Worm (Caenorhabditis elegans) whole organism, L1 larva: Measurements from ENCODE around the gene K07H8.9.

Experiments used
- alr-1 ChIP-seq: fragments of 200-800 bp; sonication (Bioruptor generic); optimal IDR thresholded peaks from 2 replicates; lab custom pipeline; 2018; ENCODE audit warnings: borderline replicate concordance, mild to moderate bottlenecking, missing genetic modification characterization, missing compliant biosample characterization
- ama-1 ChIP-seq: fragments of 150-350 bp; optimal IDR thresholded peaks from 2 replicates; lab custom pipeline; 2014
- ceh-82 ChIP-seq, 3 experiments: fragments of 150-350 bp in 1 of 3; sonication (generic microtip) in 2 of 3; optimal IDR thresholded peaks; 2 replicates each; lab custom pipeline; 2014 to 2017; ENCODE audit warnings: missing biosample characterization in 3 of 3, missing genetic modification characterization in 3 of 3
- elt-2 ChIP-seq: sonication (generic microtip); optimal IDR thresholded peaks from 2 replicates; lab custom pipeline; 2016; ENCODE audit warnings: missing genetic modification characterization, mild to moderate bottlenecking, inconsistent platforms, missing compliant biosample characterization, missing genetic modification reagents
- grh-1 ChIP-seq: fragments of 200-800 bp; sonication (Bioruptor generic); IDR thresholded peaks from 2 replicates; pipeline ENCODE4 v1.3.6; 2022; ENCODE audit warnings: missing genetic modification reagents, missing genetic modification characterization, missing compliant biosample characterization
- irx-1 ChIP-seq: sonication (generic microtip); optimal IDR thresholded peaks from 2 replicates; lab custom pipeline; 2016; ENCODE audit warnings: missing genetic modification characterization, missing compliant biosample characterization
- lin-13 ChIP-seq: fragments of 150-350 bp; optimal IDR thresholded peaks from 2 replicates; lab custom pipeline; 2014; ENCODE audit warnings: missing biosample characterization, missing genetic modification reagents, missing genetic modification characterization
- lsy-2 ChIP-seq, 2 experiments: fragments of 150-350 bp; optimal IDR thresholded peaks; 2 replicates each; lab custom pipeline; 2014; ENCODE audit warnings: missing biosample characterization in 2 of 2, missing genetic modification characterization in 2 of 2
- mdl-1 ChIP-seq, 2 experiments: fragments of 150-350 bp; optimal IDR thresholded peaks; 2 replicates each; lab custom pipeline; 2014 to 2017; ENCODE audit warnings: missing biosample characterization in 2 of 2, missing genetic modification characterization in 2 of 2, inconsistent platforms in 1 of 2
- nhr-19 ChIP-seq: fragments of 200-800 bp; sonication (Bioruptor generic); conservative IDR thresholded peaks from 2 replicates; pipeline ENCODE4 v1.3.6; 2022; ENCODE audit warnings: missing genetic modification characterization, missing compliant biosample characterization
- nhr-237 ChIP-seq: fragments of 150-350 bp; optimal IDR thresholded peaks from 2 replicates; lab custom pipeline; 2014; ENCODE audit warnings: missing biosample characterization, missing genetic modification characterization
- nhr-71 ChIP-seq: sonication (generic microtip); optimal IDR thresholded peaks from 2 replicates; lab custom pipeline; 2016; ENCODE audit warnings: mild to moderate bottlenecking, missing genetic modification characterization, moderate library complexity, missing compliant biosample characterization
- nhr-77 ChIP-seq: fragments of 150-350 bp; optimal IDR thresholded peaks from 2 replicates; lab custom pipeline; 2014; ENCODE audit warnings: missing biosample characterization, missing genetic modification characterization
- ztf-4 ChIP-seq: fragments of 150-350 bp; optimal IDR thresholded peaks from 2 replicates; lab custom pipeline; 2014; ENCODE audit warnings: missing biosample characterization, missing genetic modification characterization

DNA sequence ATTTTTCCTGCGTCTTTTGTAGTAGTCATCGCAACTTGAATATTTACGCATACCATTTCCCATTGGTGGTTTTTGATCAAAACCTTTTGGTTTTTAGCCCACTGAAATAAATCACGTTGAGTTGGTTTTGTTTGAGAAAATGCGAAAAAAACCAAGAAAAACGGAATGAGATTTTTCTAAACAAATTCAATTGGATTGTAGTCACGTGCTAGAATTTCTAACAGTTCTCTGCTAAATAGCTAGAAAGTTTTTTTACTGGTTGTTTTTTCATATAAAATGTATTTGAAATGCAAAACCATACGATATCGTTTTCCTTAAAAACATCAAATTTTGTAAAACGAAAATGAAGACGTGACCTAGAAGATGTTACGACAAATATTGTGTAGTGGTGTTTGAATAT is 9.7 kb downstream of the K07H8.9 start, which contains the start of gene K07H8.12:
- TF ChIP-seq nhr-71 (tag; lab: Kevin White, UChicago) (no peak), elt-2 (tag; lab: Kevin White, UChicago) (no peak), nhr-19 (GFP tag; lab: Robert Waterston, UW) (no peak), ama-1 (lab: Kevin White, UChicago) (no peak), grh-1 (GFP tag; lab: Robert Waterston, UW) (no peak), lin-13 (GFP tag; lab: Kevin White, UChicago) (no peak), alr-1 (no peak), nhr-77 (tag; lab: Kevin White, UChicago) (no peak), ceh-82 (tag; optimal IDR thresholded peaks at IDR 0.05; lab: Kevin White, UChicago) (no peak), irx-1 (tag; lab: Kevin White, UChicago) (no peak), nhr-237 (no peak), lsy-2 (tag; optimal IDR thresholded peaks at IDR 0.05; lab: Kevin White, UChicago) (no peak), ztf-4 (no peak), mdl-1 (tag; optimal IDR thresholded peaks at IDR 0.05; lab: Kevin White, UChicago) (no peak)
